Worm (Caenorhabditis elegans) whole organism, mixed stage, embryonic: ENCODE results near the gene C17C3.11.

Experiments used
- elt-1 ChIP-seq: sonication (generic microtip); optimal IDR thresholded peaks from 2 replicates; lab custom pipeline; 2017; ENCODE audit warnings: missing genetic modification characterization, mild to moderate bottlenecking, missing compliant biosample characterization, antibody characterized with exemption, moderate library complexity, borderline replicate concordance; ENCODE audit not compliant: insufficient read depth
- elt-3 ChIP-seq: fragments of 150-350 bp; optimal IDR thresholded peaks from 2 replicates; lab custom pipeline; 2014; ENCODE audit warnings: missing biosample characterization, missing genetic modification characterization
- ham-2 ChIP-seq: fragments of 200-800 bp; sonication (Bioruptor generic); optimal IDR thresholded peaks from 2 replicates; lab custom pipeline; 2018; ENCODE audit warnings: mild to moderate bottlenecking, missing genetic modification characterization, missing compliant biosample characterization
- lsy-2 ChIP-seq: fragments of 150-350 bp; optimal IDR thresholded peaks from 2 replicates; lab custom pipeline; 2014; ENCODE audit warnings: missing biosample characterization, missing genetic modification characterization
- nhr-28 ChIP-seq: fragments of 150-350 bp; optimal IDR thresholded peaks from 2 replicates; lab custom pipeline; 2014; ENCODE audit warnings: missing biosample characterization, missing genetic modification characterization
- unc-62 ChIP-seq: fragments of 150-350 bp; optimal IDR thresholded peaks from 2 replicates; lab custom pipeline; 2014; ENCODE audit warnings: missing biosample characterization, missing genetic modification reagents, missing genetic modification characterization
- zip-8 ChIP-seq: fragments of 150-350 bp; optimal IDR thresholded peaks from 2 replicates; lab custom pipeline; 2014; ENCODE audit warnings: missing biosample characterization, missing genetic modification characterization
- ztf-11 ChIP-seq: fragments of 150-350 bp; optimal IDR thresholded peaks from 2 replicates; lab custom pipeline; 2014; ENCODE audit warnings: missing biosample characterization, missing genetic modification characterization

- TF ChIP-seq zip-8 (tag; lab: Kevin White, UChicago) (no peak), elt-3 (tag; lab: Kevin White, UChicago) (no peak), nhr-28 (tag; lab: Kevin White, UChicago) (no peak), lsy-2 (tag; lab: Kevin White, UChicago) (no peak), elt-1 (tag; lab: Kevin White, UChicago) (no peak), ham-2 (GFP tag; lab: Kevin White, UChicago) (no peak), unc-62 (GFP tag; lab: Kevin White, UChicago) (no peak), ztf-11 (no peak)
Observed at ce11 chrII:5500470-5500869, 37.2 kb upstream of the C17C3.11 start, which contains the start of gene fzy-1.
